Worm (Caenorhabditis elegans): ENCODE results near the gene F58A6.1.

- no peak for TF ChIP-seq snpc-4 (tag; optimal IDR thresholded peaks at IDR 0.05)
- TF ChIP-seq pqm-1 (tag; optimal IDR thresholded peaks at IDR 0.05), result no peak
- TF ChIP-seq mep-1 (tag; optimal IDR thresholded peaks at IDR 0.05), result no peak
- TF ChIP-seq blmp-1 (tag; optimal IDR thresholded peaks at IDR 0.05), result no peak
- TF ChIP-seq unc-62 (GFP tag; optimal IDR thresholded peaks at IDR 0.05), result no peak
- TF ChIP-seq elt-2 (tag; optimal IDR thresholded peaks at IDR 0.05), result peak; percentile 1
- no peak for TF ChIP-seq ama-1 (optimal IDR thresholded peaks at IDR 0.05)
- no peak for TF ChIP-seq aly-2 (tag; optimal IDR thresholded peaks at IDR 0.05)
- no peak for TF ChIP-seq nhr-11 (tag; optimal IDR thresholded peaks at IDR 0.05)
- TF ChIP-seq mdl-1 (tag; optimal IDR thresholded peaks at IDR 0.05), result no peak
- TF ChIP-seq skn-1 (tag; optimal IDR thresholded peaks at IDR 0.05), result no peak
- no peak for TF ChIP-seq rnt-1 (tag; optimal IDR thresholded peaks at IDR 0.05)
- TF ChIP-seq dsc-1 (tag; optimal IDR thresholded peaks at IDR 0.05), result no peak
These were observed 35.9 kb downstream of the F58A6.1 start for ce11 chrII:5178609-5179008.
